Fruit fly (Drosophila melanogaster): ENCODE measurements around the gene eIF4E4.

eIF4E4 gene

dm6 chr3L:6665541-6665940 is at the start of gene eIF4E4:
TSS of gene eIF4E4 (minus strand) at chr3L:6665641.
- no peak for TF ChIP-seq noc (tag; optimal IDR thresholded peaks at IDR 0.05)

dm6 chr3L:6708995-6709606 is 43.7 kb upstream of the eIF4E4 start:
- TF ChIP-seq noc (tag; optimal IDR thresholded peaks at IDR 0.05) = no peak

dm6 chr3L:6706723-6707591 is 41.5 kb upstream of the eIF4E4 start:
- peak; percentile 52 for TF ChIP-seq noc (tag; optimal IDR thresholded peaks at IDR 0.05)

dm6 chr3L:6705865-6706264 is 40.4 kb upstream of the eIF4E4 start:
- no peak for TF ChIP-seq noc (tag; optimal IDR thresholded peaks at IDR 0.05)

dm6 chr3L:6704468-6705056 is 39.1 kb upstream of the eIF4E4 start, which contains the start of gene CG8519:
TSS of gene CG8519 (plus strand) at chr3L:6704860.
- TF ChIP-seq noc (tag; optimal IDR thresholded peaks at IDR 0.05) = no peak

- no peak for TF ChIP-seq noc (tag; optimal IDR thresholded peaks at IDR 0.05)
These were observed 37.9 kb upstream of the eIF4E4 start, which contains the start of gene SP1173 for dm6 chr3L:6703368-6703807. TSS of gene SP1173 (minus strand) at chr3L:6703521.

dm6 chr3L:6700962-6701477 is 35.6 kb upstream of the eIF4E4 start:
- TF ChIP-seq noc (tag; optimal IDR thresholded peaks at IDR 0.05) = no peak

dm6 chr3L:6697353-6697752 is 31.9 kb upstream of the eIF4E4 start:
- TF ChIP-seq noc (tag; optimal IDR thresholded peaks at IDR 0.05) = no peak

dm6 chr3L:6694181-6694580 is 28.7 kb upstream of the eIF4E4 start:
- TF ChIP-seq noc (tag; optimal IDR thresholded peaks at IDR 0.05) = no peak

- TF ChIP-seq noc (tag; optimal IDR thresholded peaks at IDR 0.05) = no peak
These were observed 27.8 kb upstream of the eIF4E4 start for dm6 chr3L:6693191-6693590.

dm6 chr3L:6688920-6689319 is 23.5 kb upstream of the eIF4E4 start:
- TF ChIP-seq noc (tag; optimal IDR thresholded peaks at IDR 0.05) = no peak

dm6 chr3L:6667716-6668115 is 2.3 kb upstream of the eIF4E4 start, which contains the start of gene Grl65a:
TSS of gene Grl65a (minus strand) at chr3L:6667816.
- no peak for TF ChIP-seq noc (tag; optimal IDR thresholded peaks at IDR 0.05)

dm6 chr3L:6623669-6624204 is 41.7 kb downstream of the eIF4E4 start, which contains the start of gene GluRIA:
TSS of gene GluRIA (plus strand) at chr3L:6624032.
- no peak for TF ChIP-seq noc (tag; optimal IDR thresholded peaks at IDR 0.05)

- no peak for TF ChIP-seq noc (tag; optimal IDR thresholded peaks at IDR 0.05)
These were observed 46.4 kb downstream of the eIF4E4 start for dm6 chr3L:6619060-6619459.

dm6 chr3L:6615181-6615580 is 50.3 kb downstream of the eIF4E4 start:
- TF ChIP-seq noc (tag; optimal IDR thresholded peaks at IDR 0.05) = peak; percentile 16
